Fruit fly (Drosophila melanogaster): ENCODE measurements around the gene CG32640.
A peak's percentile ranks its signal among the peaks of the same experiment; 100 is the strongest.

Gene CG32640

DNA sequence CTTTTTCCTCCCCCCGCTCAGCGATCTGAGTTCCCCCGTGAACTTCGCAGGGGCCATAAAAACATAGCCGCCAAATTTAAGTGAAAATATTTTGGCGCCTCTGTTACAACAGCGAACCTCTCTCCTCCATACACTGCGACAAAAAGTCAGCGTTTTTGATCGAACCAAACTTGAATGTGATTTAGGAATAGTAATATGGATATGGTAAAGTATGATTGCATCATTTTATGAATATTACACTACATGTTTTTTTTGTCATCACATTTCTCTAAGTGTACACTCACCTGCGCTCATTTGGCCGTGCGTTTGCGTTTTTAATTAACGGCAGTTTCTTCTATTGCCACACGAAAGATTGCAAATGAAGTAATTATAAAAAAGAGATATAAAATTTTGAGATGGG is 42.1 kb upstream of the CG32640 start (continued):
- TF ChIP-seq zfh1 (GFP tag; IDR thresholded peaks at IDR 0.05) = peak; percentile 72
- TF ChIP-seq dysf (GFP tag; IDR thresholded peaks at IDR 0.05) = peak; percentile 61
- no peak for TF ChIP-seq ab (GFP tag; optimal IDR thresholded peaks at IDR 0.05)
- TF ChIP-seq ATbp (GFP tag; optimal IDR thresholded peaks at IDR 0.05) = peak; percentile 59
- 0 out of 2 replicates have a peak, but pooled peaks have one; percentile 18 for TF ChIP-seq CG10959 (GFP tag; IDR thresholded peaks at IDR 0.05)
- no peak; the same call in 1 of the 2 replicates for TF ChIP-seq chm (GFP tag; IDR thresholded peaks at IDR 0.05)
- peak; percentile 43; the same call in 1 of the 2 replicates for TF ChIP-seq Atf6 (GFP tag; IDR thresholded peaks at IDR 0.05)
- peak; percentile 16; the same call in 1 of the 3 replicates for TF ChIP-seq B-H1 (GFP tag; IDR thresholded peaks at IDR 0.05)
- TF ChIP-seq az2 (GFP tag; optimal IDR thresholded peaks at IDR 0.05) = peak; percentile 60
- no peak for TF ChIP-seq HLH54F (GFP tag; optimal IDR thresholded peaks at IDR 0.05)
- no peak for TF ChIP-seq D19B (GFP tag; optimal IDR thresholded peaks at IDR 0.05)
- peak; percentile 70 for TF ChIP-seq Oli (tag; optimal IDR thresholded peaks at IDR 0.05)
- TF ChIP-seq stc (GFP tag; IDR thresholded peaks at IDR 0.05) = peak; percentile 67; the same call in 1 of the 2 replicates
- peak; percentile 42 to 56 for TF ChIP-seq chif (GFP tag; optimal IDR thresholded peaks at IDR 0.05)
- TF ChIP-seq Atf-2 (GFP tag; optimal IDR thresholded peaks at IDR 0.05) = peak; percentile 39
- TF ChIP-seq pum (GFP tag; optimal IDR thresholded peaks at IDR 0.05) = peak; percentile 41
- no peak for TF ChIP-seq aop (GFP tag; IDR thresholded peaks at IDR 0.05)
- TF ChIP-seq lbe (GFP tag; optimal IDR thresholded peaks at IDR 0.05) = no peak
- TF ChIP-seq bowl (GFP tag; IDR thresholded peaks at IDR 0.05) = no peak
- TF ChIP-seq CG15601 (tag; optimal IDR thresholded peaks at IDR 0.05) = no peak
- TF ChIP-seq Antp (GFP tag; optimal IDR thresholded peaks at IDR 0.05) = peak; percentile 40
- no peak for TF ChIP-seq zf30C (GFP tag; optimal IDR thresholded peaks at IDR 0.05)
- peak; percentile 19 for TF ChIP-seq kay (GFP tag; optimal IDR thresholded peaks at IDR 0.05)
- peak; percentile 13 for TF ChIP-seq CG11398 (GFP tag; optimal IDR thresholded peaks at IDR 0.05)
- peak; percentile 41 to 81 for TF ChIP-seq Hr51 (GFP tag; optimal IDR thresholded peaks at IDR 0.05)
- TF ChIP-seq BtbVII (GFP tag; optimal IDR thresholded peaks at IDR 0.05) = no peak
- TF ChIP-seq nau (GFP tag; optimal IDR thresholded peaks at IDR 0.05) = peak; percentile 33
- peak; percentile 19 for TF ChIP-seq gcm2 (GFP tag; optimal IDR thresholded peaks at IDR 0.05)
- TF ChIP-seq ato (GFP tag; IDR thresholded peaks at IDR 0.05; ENCODE audit: partially characterized antibody) = no peak
- peak; percentile 39 for TF ChIP-seq CG10274 (GFP tag; optimal IDR thresholded peaks at IDR 0.05)
- no peak for TF ChIP-seq CTCF (GFP tag; optimal IDR thresholded peaks at IDR 0.05)
- no peak for TF ChIP-seq hbn (GFP tag; IDR thresholded peaks at IDR 0.05; ENCODE audit: partially characterized antibody)
- TF ChIP-seq CG12299 (tag; optimal IDR thresholded peaks at IDR 0.05) = no peak
- TF ChIP-seq ara (GFP tag; IDR thresholded peaks at IDR 0.05) = peak; percentile 23; the same call in 1 of the 2 replicates
- TF ChIP-seq btn (GFP tag; optimal IDR thresholded peaks at IDR 0.05) = peak; percentile 28
- TF ChIP-seq Kr (GFP tag; optimal IDR thresholded peaks at IDR 0.05) = no peak
- TF ChIP-seq NFAT (GFP tag; IDR thresholded peaks at IDR 0.05) = no peak
- TF ChIP-seq CG15479 (GFP tag; optimal IDR thresholded peaks at IDR 0.05) = no peak
- TF ChIP-seq CG2678 (tag; optimal IDR thresholded peaks at IDR 0.05) = peak; percentile 61
- TF ChIP-seq CG15696 (tag; optimal IDR thresholded peaks at IDR 0.05) = no peak
- TF ChIP-seq Dbx (GFP tag; IDR thresholded peaks at IDR 0.05) = no peak
- TF ChIP-seq cad (GFP tag; optimal IDR thresholded peaks at IDR 0.05) = no peak
- TF ChIP-seq CG17829 (tag; optimal IDR thresholded peaks at IDR 0.05) = peak; percentile 31
- no peak for TF ChIP-seq amos (GFP tag; IDR thresholded peaks at IDR 0.05; ENCODE audit: partially characterized antibody)
- no peak for TF ChIP-seq fd102C (GFP tag; optimal IDR thresholded peaks at IDR 0.05)
- TF ChIP-seq CG2129 (GFP tag; IDR thresholded peaks at IDR 0.05; ENCODE audit: partially characterized antibody) = no peak
- TF ChIP-seq CG15514 (GFP tag; optimal IDR thresholded peaks at IDR 0.05) = peak; percentile 35
- no peak for TF ChIP-seq Usf (GFP tag; optimal IDR thresholded peaks at IDR 0.05)
- TF ChIP-seq gsb-n (tag; optimal IDR thresholded peaks at IDR 0.05) = no peak
- no peak for TF ChIP-seq fd64A (GFP tag; optimal IDR thresholded peaks at IDR 0.05)
- TF ChIP-seq CG6765 (GFP tag; optimal IDR thresholded peaks at IDR 0.05) = no peak
- no peak for TF ChIP-seq h (optimal IDR thresholded peaks at IDR 0.05)

Data from whole organism, embryonic.